Worm (Caenorhabditis elegans): Measurements from ENCODE around the gene F23B12.7.

DNA sequence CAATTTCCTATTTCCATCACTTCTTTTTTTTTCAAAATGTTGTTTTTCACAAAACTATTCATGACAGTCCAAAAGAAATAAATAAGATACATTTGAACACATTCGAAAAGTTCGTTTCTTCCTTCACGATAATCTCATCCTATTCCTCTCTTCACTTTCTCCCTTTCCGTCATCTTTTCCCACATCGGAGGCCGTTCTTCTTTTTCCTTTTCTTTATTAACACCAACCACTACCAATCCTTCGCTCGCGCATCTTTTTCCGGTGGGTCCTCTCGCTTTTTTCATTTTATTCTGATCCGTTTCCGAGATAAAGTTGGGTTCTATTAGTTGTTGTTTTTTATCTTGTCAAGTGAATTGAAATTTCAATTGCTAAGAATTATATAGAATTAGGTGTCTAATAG, 46.0 kb downstream of the F23B12.7 start:
- TF ChIP-seq pha-4 (tag; optimal IDR thresholded peaks at IDR 0.05) (no peak), nhr-67 (tag; optimal IDR thresholded peaks at IDR 0.05) (no peak), snpc-4 (tag; optimal IDR thresholded peaks at IDR 0.05) (no peak)
